Fruit fly (Drosophila melanogaster) ovary, adult (tissue): Measurements from ENCODE around the gene CG2930.

Source experiments
- CG17801 ChIP-seq: fragments of 200-800 bp; optimal IDR thresholded peaks from 2 replicates; lab custom pipeline; 2019; ENCODE audit warnings: missing biosample characterization, mild to moderate bottlenecking, missing genetic modification characterization, moderate library complexity; ENCODE audit not compliant: partially characterized antibody

CG2930 gene

DNA sequence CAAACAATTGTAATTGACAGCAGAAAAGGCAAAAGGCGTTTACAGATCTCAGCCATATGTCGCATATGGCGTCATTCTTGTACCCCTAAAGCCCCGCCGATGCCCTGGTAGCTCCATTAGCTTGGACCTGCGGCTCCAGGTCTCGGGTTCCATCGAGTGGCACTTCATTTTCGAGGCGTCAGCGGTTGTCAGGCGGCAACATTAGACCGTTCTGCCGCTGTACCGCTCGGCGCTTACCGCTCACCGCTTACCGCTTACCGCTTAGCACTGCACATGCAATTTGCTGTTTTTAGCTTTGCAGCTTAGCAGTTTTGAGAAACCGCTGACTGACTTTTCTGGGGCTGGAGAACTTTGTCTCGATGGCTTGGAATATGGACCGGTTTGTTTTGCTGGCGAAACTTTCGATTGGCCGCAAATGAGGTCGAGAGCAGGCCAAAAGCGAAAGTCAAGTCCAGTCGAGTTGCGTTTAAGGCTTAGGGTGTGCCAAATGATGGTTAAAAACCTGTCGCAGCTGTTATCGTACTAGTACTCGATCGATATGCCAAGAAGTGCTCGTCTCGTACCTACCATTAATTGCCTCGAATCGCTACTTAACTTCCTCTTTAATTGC is 19.2 kb upstream of the CG2930 start:
- TF ChIP-seq CG17801 (GFP tag; lab: Kevin White, UChicago): no peak

DNA sequence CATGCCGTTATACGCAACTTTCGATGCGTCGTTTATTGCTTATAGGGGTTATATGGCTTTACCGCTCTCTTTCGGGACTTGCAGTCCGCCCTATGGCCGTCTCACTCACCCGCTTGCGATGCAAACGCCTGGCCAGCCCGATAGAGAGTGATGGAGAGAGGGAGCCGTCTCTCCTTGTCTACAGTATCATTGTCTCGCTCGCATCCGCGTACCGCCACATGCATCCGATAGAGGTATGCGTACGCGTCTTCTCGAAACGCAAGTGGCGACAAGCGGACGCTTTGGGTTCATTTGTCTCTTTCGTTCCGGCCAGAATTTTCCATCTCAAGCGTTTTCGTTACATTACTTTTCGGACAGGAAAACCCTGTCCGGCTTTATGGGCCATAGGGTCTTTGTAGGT is 7.6 kb upstream of the CG2930 start:
- TF ChIP-seq CG17801 (GFP tag; lab: Kevin White, UChicago): no peak

DNA sequence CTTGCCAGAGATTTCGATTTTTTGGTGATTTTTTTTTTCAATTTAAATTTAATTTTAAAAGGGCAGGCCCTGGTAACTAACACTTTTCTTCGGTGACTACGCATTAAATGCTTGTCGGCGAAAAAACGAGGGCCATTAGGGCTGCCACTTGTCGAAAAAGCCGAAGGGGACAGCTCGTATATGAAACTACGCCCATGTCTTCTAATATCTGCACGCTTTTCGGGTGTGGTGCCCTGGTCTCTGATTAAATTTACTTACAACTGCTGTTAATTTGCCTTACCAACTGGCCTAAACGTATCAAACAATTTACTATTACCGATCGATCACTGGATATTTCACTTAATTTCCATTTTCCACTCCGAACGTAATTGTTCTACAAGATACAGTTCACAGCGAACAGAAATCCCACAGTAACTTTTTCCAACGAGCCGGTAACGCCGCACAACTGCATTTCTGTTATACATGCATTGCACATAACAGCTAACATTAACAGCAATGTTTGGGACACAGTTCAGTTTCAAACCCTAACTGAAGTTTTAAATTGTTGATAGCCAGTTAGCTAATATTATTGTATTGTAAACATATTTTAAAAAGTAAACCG is 6.4 kb upstream of the CG2930 start:
- TF ChIP-seq CG17801 (GFP tag; lab: Kevin White, UChicago): no peak

DNA sequence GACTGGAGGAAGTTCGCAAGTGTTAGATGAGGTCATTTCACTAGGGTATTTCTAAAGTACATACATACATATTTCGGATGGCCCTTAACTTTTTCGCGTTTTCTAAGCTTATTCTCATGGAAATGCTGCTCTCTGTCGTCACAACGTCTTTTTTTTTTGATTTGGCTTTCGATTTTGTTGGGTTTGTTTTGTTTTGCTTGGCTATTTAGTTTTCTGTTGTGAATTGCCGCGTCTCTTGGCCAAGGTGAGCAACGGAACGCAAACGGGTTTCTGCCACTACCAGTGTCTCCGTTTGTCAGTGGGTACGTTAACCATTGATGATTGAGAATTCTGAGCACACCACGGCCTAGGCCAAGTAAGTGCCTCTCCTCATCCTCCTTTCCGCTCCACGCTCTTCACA is 2.7 kb upstream of the CG2930 start:
- TF ChIP-seq CG17801 (GFP tag; lab: Kevin White, UChicago): no peak

DNA sequence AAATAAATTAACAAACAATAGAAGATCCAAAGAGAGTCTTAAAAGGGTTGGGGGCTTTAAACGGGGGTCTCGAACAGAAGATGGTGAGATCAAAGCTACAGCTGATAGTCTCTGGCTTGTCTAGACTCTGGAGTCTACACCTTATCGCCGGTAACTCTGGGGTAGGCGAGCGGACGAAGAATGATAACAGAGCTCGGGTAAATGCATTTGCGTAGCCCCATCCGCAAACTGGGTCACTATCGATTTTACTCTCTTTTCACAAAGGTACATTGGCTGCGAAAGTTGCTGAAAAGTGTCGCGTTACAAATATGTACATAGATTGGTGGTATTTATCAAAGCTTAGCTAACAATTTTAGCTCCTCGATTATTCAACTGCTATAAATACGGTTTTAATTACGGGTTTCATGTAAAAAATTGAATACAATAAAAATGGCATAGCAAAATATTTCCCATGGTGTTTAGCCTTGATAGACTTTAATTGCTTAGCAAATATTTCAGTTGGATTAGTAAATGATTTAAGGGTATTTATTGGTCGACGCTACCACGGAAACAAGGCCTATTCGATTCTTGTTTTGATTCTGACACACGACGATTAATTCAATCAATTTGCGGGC is 1.8 kb upstream of the CG2930 start:
- TF ChIP-seq CG17801 (GFP tag; lab: Kevin White, UChicago): no peak

DNA sequence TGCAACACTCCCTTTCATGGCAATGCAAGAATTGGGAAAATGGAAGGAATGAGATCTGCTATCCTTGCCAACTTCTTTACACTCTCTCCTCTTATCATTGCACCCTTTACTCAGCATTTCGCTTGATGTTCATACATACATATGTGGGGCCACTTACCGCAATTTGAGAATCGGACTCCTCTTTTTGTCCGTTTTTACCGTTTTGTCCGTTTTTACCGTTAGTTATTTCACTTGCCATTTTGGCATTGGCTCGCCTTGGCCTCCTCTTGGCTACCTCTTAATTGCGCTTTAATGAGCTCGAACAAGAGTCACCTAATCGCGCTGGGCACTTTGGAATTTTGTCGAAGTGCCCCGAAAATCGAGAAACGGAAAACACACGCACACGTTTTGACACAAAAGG is 991 bp upstream of the CG2930 start:
- no peak for TF ChIP-seq CG17801 (GFP tag; lab: Kevin White, UChicago)

DNA sequence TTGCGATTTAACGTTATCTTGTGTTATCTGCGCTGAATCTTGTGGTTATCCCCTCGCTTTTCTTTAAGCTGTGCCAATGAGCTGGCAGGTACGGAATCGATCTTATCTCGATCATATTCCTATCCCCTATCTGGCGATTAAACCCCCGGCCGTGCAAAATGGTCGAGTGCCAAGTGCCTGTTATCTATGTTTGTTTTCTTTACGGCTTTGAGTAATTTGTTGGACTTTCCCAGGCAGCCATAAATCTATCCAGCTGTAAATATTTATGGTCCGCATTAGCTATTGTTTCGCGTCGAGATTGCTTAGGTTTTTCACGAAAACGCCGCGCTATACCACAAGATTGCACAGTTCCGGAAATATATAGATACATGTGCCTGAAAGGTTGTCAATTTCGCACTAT is 319 bp downstream of the CG2930 start:
- TF ChIP-seq CG17801 (GFP tag; lab: Kevin White, UChicago): no peak

DNA sequence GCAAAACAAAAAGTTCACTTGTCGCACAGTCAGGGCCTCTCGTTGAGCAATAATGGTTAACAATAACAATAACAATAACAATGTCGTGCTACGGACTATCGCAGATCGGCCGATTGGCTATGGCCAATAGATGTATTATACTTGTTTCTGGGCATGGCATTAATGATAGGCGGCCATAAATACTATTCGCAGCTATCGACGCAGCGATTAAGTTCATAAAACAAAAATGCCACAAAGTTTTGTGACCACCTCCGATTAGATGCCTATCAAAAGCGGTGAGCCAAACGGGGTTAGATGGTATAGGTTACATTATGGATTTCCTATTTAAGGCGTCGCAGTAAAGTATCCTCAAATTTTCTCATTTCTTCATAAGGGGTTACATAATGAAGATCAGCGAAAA is 1.8 kb downstream of the CG2930 start:
- no peak for TF ChIP-seq CG17801 (GFP tag; lab: Kevin White, UChicago)

DNA sequence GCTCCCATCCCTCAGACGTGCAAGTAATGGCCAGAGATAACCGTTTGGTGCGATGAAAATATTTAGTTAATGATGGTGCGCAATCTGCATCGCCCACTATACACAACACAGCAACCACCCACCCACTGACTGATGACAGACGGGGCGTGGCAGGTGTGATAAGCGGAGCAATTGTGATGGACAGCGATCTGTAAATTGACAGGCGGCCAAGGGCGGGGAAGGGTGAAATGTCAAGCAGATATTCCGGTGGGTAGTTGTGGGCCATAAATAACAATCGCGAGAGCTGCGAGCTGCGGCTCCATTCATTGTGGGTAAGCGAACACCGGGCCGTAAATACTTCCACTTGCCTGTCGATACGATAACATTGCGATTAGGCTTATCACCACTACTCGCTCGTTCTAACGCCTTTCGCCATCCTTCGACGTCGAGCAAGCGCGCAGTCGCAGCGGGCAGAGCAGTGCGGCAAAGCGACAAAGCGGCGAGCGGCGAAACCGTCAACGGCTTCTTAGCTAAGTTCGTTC is 3.2 kb downstream of the CG2930 start, which contains the start of gene yin:
Gene yin (minus strand): TSS at position 51 of the 521 bp plus-strand sequence.
- TF ChIP-seq CG17801 (GFP tag; lab: Kevin White, UChicago): no peak

DNA sequence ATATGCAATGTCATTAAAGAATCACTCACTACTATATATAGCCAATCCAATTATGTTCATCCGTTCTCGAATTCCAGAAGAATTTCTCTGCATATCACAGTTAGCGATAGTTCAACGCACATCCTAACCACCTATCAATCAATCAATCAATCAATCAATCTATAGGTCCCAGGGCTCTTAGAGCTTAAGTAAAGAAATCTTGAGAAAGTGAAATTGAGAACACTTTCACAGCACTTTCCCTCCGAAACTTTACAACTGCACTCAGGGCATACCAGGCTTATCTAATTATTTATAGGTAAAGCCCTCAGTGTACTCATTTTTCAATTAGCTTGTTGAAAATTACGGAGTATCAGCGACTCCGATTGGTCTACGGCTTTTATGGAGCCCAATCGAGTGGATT is 5.7 kb downstream of the CG2930 start:
- TF ChIP-seq CG17801 (GFP tag; lab: Kevin White, UChicago): no peak

DNA sequence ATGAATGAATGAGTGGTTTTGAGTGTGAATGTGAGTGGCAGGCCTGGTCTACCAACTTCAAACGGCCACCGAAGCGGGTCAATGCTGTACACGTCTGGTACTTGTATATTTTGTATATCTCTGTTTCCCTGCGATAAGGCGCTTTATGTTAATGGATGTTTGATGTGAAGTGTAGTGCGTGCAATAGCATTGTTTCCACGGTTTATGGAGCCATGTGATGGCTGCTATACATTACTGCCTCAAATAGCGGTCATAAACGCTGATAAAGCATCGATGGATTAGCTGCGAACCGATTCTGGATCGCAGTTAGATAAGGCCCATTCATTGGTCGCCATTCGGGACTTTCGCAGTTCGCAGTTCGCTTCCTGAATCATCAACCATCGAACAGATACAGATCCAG is 6.2 kb downstream of the CG2930 start:
- no peak for TF ChIP-seq CG17801 (GFP tag; lab: Kevin White, UChicago)

DNA sequence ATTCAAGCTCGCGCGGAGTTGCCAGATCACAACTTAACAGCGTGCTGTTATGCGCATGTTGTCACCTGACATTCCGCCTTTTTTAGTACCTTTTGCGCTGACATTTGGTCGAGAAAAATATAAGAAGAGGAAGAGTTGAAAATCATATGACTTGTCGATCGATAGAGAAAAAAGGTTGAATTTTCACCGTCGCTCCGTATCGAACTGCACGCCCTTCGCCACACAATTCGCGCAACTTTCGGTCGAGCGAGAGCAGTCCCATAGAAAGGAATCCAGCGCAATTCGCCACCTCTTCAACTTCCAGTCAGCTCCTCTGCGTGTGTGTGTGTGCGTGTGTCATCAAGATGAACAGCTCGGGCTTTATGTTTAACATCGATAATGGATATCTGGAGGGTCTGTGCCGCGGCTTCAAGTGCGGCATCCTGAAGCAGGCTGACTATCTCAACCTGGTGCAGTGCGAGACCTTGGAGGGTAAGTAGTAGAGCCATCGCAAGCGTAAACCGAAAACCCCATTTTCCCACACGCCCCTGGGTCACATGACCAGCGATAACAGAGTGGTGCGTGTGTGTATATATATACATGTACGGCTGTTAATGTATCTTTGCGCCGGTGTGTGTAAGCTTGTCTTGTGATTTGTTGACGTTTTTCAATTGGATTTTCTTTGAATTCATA is 12.0 kb downstream of the CG2930 start, which contains the start of gene VhaAC39-1:
Gene VhaAC39-1 (plus strand): TSS at position 104 of the 672 bp plus-strand sequence.
- peak; percentile 34 for TF ChIP-seq CG17801 (GFP tag; lab: Kevin White, UChicago)

DNA sequence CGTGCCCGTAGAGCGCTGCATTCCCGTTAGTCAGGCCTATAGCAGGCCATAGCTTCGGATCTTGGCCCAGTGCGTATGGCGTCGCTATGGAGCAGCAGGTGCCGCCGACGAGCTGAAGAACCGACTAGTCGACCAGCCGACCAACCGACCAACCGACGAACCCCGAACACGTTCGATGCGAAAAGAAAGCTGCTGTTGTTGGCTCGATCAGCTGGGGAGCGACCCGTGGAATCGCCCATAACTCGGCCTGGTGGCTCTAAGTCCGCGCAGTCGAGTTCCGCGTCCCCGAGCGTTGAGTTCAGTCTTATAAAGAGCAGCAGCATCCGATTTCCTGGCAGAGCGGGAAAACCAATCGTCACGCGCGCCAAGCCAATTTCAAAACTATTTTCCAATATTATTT is 15.1 kb downstream of the CG2930 start, which contains the start of gene CG15239:
Gene CG15239 (plus strand): TSS at position 265 of the 400 bp plus-strand sequence.
- no peak for TF ChIP-seq CG17801 (GFP tag; lab: Kevin White, UChicago)

DNA sequence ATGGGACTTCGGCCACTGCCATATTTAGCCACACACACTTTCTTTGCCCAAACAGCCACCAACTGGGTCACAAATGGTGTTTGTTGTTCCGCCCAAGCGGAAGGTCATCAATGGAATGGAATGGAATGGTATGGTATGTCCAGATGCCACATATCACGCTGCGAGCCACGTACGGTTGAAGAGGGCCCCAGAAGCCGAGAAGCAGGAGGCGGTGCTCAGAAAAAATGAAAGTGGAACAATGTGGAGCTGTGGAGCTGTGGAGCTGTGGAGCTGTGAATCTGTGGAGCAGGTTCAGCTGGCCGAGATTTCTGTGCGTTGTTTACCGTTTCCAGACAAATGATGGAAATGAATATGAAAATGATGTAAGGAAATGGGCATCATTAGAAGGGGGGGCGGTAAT is 18.0 kb downstream of the CG2930 start:
- TF ChIP-seq CG17801 (GFP tag; lab: Kevin White, UChicago): no peak

DNA sequence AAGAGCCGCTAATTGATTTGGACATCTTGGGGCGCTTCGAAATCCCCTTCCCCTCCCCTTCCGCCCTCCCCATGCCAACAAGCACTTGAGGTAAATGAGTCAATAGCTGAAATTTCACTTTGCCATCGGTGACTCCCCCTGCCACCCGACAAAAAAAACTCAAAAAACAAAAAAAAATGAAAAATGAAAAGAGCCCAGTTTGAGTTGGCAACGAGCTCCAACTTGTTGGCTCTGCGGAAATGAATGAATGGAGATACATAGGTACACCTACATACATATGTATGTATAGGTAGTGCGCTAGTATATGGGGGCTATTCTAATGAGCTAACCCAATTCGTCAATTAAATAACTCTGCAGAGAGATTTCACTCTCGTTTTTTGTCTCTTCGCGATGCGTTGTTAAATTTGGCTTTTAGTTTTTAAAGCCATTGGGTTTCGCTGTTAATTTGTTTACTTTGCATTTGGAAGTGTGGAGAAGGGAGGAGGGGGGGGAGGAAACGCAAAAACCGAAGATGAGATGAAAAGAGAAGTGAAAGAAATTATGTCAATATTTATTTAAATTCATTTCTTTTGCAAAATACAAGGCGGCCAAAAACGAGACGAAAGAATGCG is 18.9 kb downstream of the CG2930 start:
- TF ChIP-seq CG17801 (GFP tag; lab: Kevin White, UChicago): no peak
